Fruit fly (Drosophila melanogaster) whole organism, embryonic: ENCODE data around the gene Crz.
A peak's percentile ranks its signal among the peaks of the same experiment; 100 is the strongest.

Experiments
- Atf3 ChIP-seq: fragments of 200-800 bp; sonication (Bioruptor generic); optimal IDR thresholded peaks from 3 replicates; lab custom pipeline; 2016; ENCODE audit warnings: missing biosample characterization, missing genetic modification characterization
- BEAF-32 ChIP-seq: fragments of 200-800 bp; sonication (Bioruptor generic); optimal IDR thresholded peaks from 3 replicates; lab custom pipeline; 2017; ENCODE audit warnings: missing biosample characterization, missing genetic modification characterization, mild to moderate bottlenecking, moderate library complexity, missing genetic modification reagents
- Blimp-1 ChIP-seq: fragments of 200-800 bp; sonication (Bioruptor generic); optimal IDR thresholded peaks from 3 replicates; lab custom pipeline; 2018; ENCODE audit warnings: missing biosample characterization, missing genetic modification characterization, mild to moderate bottlenecking, moderate library complexity, missing genetic modification reagents
- CG10654 ChIP-seq: fragments of 200-800 bp; sonication (Bioruptor generic); optimal IDR thresholded peaks from 2 replicates; lab custom pipeline; 2016; ENCODE audit warnings: missing biosample characterization, missing genetic modification characterization
- CG11085 ChIP-seq: fragments of 200-800 bp; sonication (Bioruptor generic); IDR thresholded peaks from 2 replicates; pipeline ENCODE4 v1.3.6; 2022; ENCODE audit warnings: missing biosample characterization, missing genetic modification characterization
- CG11723 ChIP-seq: fragments of 200-800 bp; sonication (Bioruptor generic); optimal IDR thresholded peaks from 2 replicates; lab custom pipeline; 2017; ENCODE audit warnings: missing biosample characterization, mild to moderate bottlenecking, missing genetic modification characterization
- CG12071 ChIP-seq: fragments of 200-800 bp; sonication (Bioruptor generic); optimal IDR thresholded peaks from 3 replicates; lab custom pipeline; 2018; ENCODE audit warnings: missing biosample characterization, mild to moderate bottlenecking, missing genetic modification characterization
- CG13287 ChIP-seq: fragments of 200-800 bp; sonication (Bioruptor generic); IDR thresholded peaks from 2 replicates; pipeline ENCODE4 v1.3.6; 2022; ENCODE audit warnings: missing biosample characterization, missing genetic modification characterization; ENCODE audit not compliant: partially characterized antibody
- CG18619 ChIP-seq: fragments of 200-800 bp; sonication (Bioruptor generic); optimal IDR thresholded peaks from 3 replicates; lab custom pipeline; 2017; ENCODE audit warnings: missing biosample characterization, mild to moderate bottlenecking, missing genetic modification characterization
- CG2116 ChIP-seq: fragments of 200-800 bp; sonication (Bioruptor generic); optimal IDR thresholded peaks from 3 replicates; lab custom pipeline; 2018; ENCODE audit warnings: missing biosample characterization, mild to moderate bottlenecking, missing genetic modification characterization
- CG2678 ChIP-seq: fragments of 200-800 bp; sonication (Bioruptor generic); optimal IDR thresholded peaks from 3 replicates; lab custom pipeline; 2019; ENCODE audit warnings: missing biosample characterization, mild to moderate bottlenecking, missing genetic modification characterization, moderate library complexity
- CG30431 ChIP-seq: fragments of 200-800 bp; sonication (Bioruptor generic); optimal IDR thresholded peaks from 2 replicates; lab custom pipeline; 2017; ENCODE audit warnings: missing biosample characterization, missing genetic modification characterization
- CG42726 ChIP-seq: fragments of 200-800 bp; sonication (Bioruptor generic); IDR thresholded peaks from 2 replicates; pipeline ENCODE4 v1.3.6; 2022; ENCODE audit warnings: missing biosample characterization, missing genetic modification characterization; ENCODE audit not compliant: partially characterized antibody
- CG4404 ChIP-seq: fragments of 200-800 bp; sonication (Bioruptor generic); IDR thresholded peaks from 2 replicates; pipeline ENCODE4 v1.3.6; 2022; ENCODE audit warnings: missing biosample characterization, missing genetic modification characterization
- CG4617 ChIP-seq: fragments of 200-800 bp; sonication (Bioruptor generic); optimal IDR thresholded peaks from 3 replicates; lab custom pipeline; 2016; ENCODE audit warnings: missing biosample characterization, missing genetic modification characterization, borderline replicate concordance
- CG4707 ChIP-seq: fragments of 200-800 bp; sonication (Bioruptor generic); optimal IDR thresholded peaks from 2 replicates; lab custom pipeline; 2018; ENCODE audit warnings: missing biosample characterization, mild to moderate bottlenecking, missing genetic modification characterization, moderate library complexity
- CG4854 ChIP-seq: fragments of 200-800 bp; sonication (Bioruptor generic); optimal IDR thresholded peaks from 2 replicates; lab custom pipeline; 2016; ENCODE audit warnings: missing biosample characterization, missing genetic modification characterization, inconsistent platforms
- CG5953 ChIP-seq: fragments of 200-800 bp; sonication (Bioruptor generic); IDR thresholded peaks from 2 replicates; pipeline ENCODE4 v1.3.6; 2022; ENCODE audit warnings: missing biosample characterization, missing genetic modification characterization
- CG6654 ChIP-seq: fragments of 200-800 bp; sonication (Bioruptor generic); optimal IDR thresholded peaks from 2 replicates; lab custom pipeline; 2017; ENCODE audit warnings: missing biosample characterization, mild to moderate bottlenecking, missing genetic modification characterization
- CG6813 ChIP-seq: fragments of 200-800 bp; sonication (Bioruptor generic); optimal IDR thresholded peaks from 2 replicates; lab custom pipeline; 2017; ENCODE audit warnings: missing biosample characterization, missing genetic modification characterization, mild to moderate bottlenecking, moderate library complexity, missing genetic modification reagents
- CG7556 ChIP-seq: fragments of 200-800 bp; sonication (Bioruptor generic); optimal IDR thresholded peaks from 2 replicates; lab custom pipeline; 2017; ENCODE audit warnings: missing biosample characterization, mild to moderate bottlenecking, missing genetic modification characterization
- CG7963 ChIP-seq: fragments of 200-800 bp; sonication (Bioruptor generic); IDR thresholded peaks from 3 replicates; pipeline ENCODE4 v1.3.6; 2022; ENCODE audit warnings: missing biosample characterization, missing genetic modification characterization; ENCODE audit not compliant: partially characterized antibody
- CG8359 ChIP-seq: fragments of 200-800 bp; sonication (Bioruptor generic); optimal IDR thresholded peaks from 2 replicates; lab custom pipeline; 2017; ENCODE audit warnings: missing biosample characterization, mild to moderate bottlenecking, missing genetic modification characterization, borderline replicate concordance
- CG9797 ChIP-seq: fragments of 200-800 bp; sonication (Bioruptor generic); optimal IDR thresholded peaks from 3 replicates; lab custom pipeline; 2018; ENCODE audit warnings: missing biosample characterization, mild to moderate bottlenecking, missing genetic modification characterization
- Dad ChIP-seq: fragments of 200-800 bp; sonication (Bioruptor generic); optimal IDR thresholded peaks from 3 replicates; lab custom pipeline; 2016; ENCODE audit warnings: missing biosample characterization, missing genetic modification characterization
- Elba2 ChIP-seq: fragments of 200-800 bp; sonication (Bioruptor generic); optimal IDR thresholded peaks from 3 replicates; lab custom pipeline; 2016; ENCODE audit warnings: missing biosample characterization, missing genetic modification characterization
- Fer1 ChIP-seq: fragments of 200-800 bp; sonication (Bioruptor generic); optimal IDR thresholded peaks from 2 replicates; lab custom pipeline; 2017; ENCODE audit warnings: missing biosample characterization, mild to moderate bottlenecking, missing genetic modification characterization
- H15 ChIP-seq: fragments of 200-800 bp; sonication (Bioruptor generic); IDR thresholded peaks from 3 replicates; pipeline ENCODE4 v1.3.6; 2022; ENCODE audit warnings: missing biosample characterization, missing genetic modification characterization
- Hr78 ChIP-seq, 2 experiments: fragments of 200-800 bp in 1 of 2; fragments of >200 bp in 1 of 2; sonication (Bioruptor generic) in 1 of 2; optimal IDR thresholded peaks; 2 replicates each; lab custom pipeline; 2017 to 2019; ENCODE audit warnings: missing biosample characterization in 2 of 2, missing genetic modification characterization in 2 of 2, mild to moderate bottlenecking in 1 of 2, moderate library complexity in 1 of 2
- Lim3 ChIP-seq: fragments of 200-800 bp; sonication (Bioruptor generic); IDR thresholded peaks from 2 replicates; pipeline ENCODE4 v1.3.6; 2022; ENCODE audit warnings: missing biosample characterization, missing genetic modification characterization
- MTF-1 ChIP-seq: fragments of 200-800 bp; sonication (Bioruptor generic); optimal IDR thresholded peaks from 2 replicates; lab custom pipeline; 2018; ENCODE audit warnings: missing biosample characterization, mild to moderate bottlenecking, missing genetic modification characterization, borderline replicate concordance
- Med ChIP-seq: fragments of 200-800 bp; sonication (Bioruptor generic); peaks from one replicate; lab custom pipeline; 2016; ENCODE audit warnings: missing biosample characterization, missing genetic modification characterization, mild to moderate bottlenecking, inconsistent platforms, moderate library complexity
- ara ChIP-seq: fragments of 200-800 bp; sonication (Bioruptor generic); IDR thresholded peaks from 2 replicates; pipeline ENCODE4 v1.3.6; 2022; ENCODE audit warnings: missing biosample characterization, missing genetic modification characterization
- ash1 ChIP-seq: fragments of 200-800 bp; sonication (Bioruptor generic); optimal IDR thresholded peaks from 2 replicates; lab custom pipeline; 2018; ENCODE audit warnings: missing biosample characterization, mild to moderate bottlenecking, missing genetic modification characterization
- dmrt11E ChIP-seq: fragments of 200-800 bp; sonication (Bioruptor generic); optimal IDR thresholded peaks from 3 replicates; lab custom pipeline; 2018; ENCODE audit warnings: missing biosample characterization, mild to moderate bottlenecking, missing genetic modification characterization, moderate library complexity
- emc ChIP-seq: fragments of 200-800 bp; sonication (Bioruptor generic); optimal IDR thresholded peaks from 2 replicates; lab custom pipeline; 2016; ENCODE audit warnings: missing biosample characterization, missing genetic modification characterization
- eve ChIP-seq, 2 experiments: fragments of >200 bp; optimal IDR thresholded peaks; 2 replicates each; lab custom pipeline; 2017; ENCODE audit warnings: missing biosample characterization in 2 of 2, missing genetic modification characterization in 2 of 2
- exex ChIP-seq: fragments of 200-800 bp; sonication (Bioruptor generic); optimal IDR thresholded peaks from 4 replicates; lab custom pipeline; 2018; ENCODE audit warnings: missing biosample characterization, mild to moderate bottlenecking, missing genetic modification characterization, moderate library complexity
- hb ChIP-seq: fragments of 200-800 bp; sonication (Bioruptor generic); IDR thresholded peaks from 3 replicates; pipeline ENCODE4 v1.3.6; 2022; ENCODE audit warnings: missing biosample characterization, missing genetic modification characterization; ENCODE audit not compliant: partially characterized antibody
- maf-S ChIP-seq: fragments of 200-800 bp; sonication (Bioruptor generic); optimal IDR thresholded peaks from 2 replicates; lab custom pipeline; 2016; ENCODE audit warnings: missing biosample characterization, missing genetic modification characterization
- nerfin-1 ChIP-seq: fragments of 200-800 bp; sonication (Bioruptor generic); optimal IDR thresholded peaks from 3 replicates; lab custom pipeline; 2019; ENCODE audit warnings: missing biosample characterization, mild to moderate bottlenecking, missing genetic modification characterization, moderate library complexity
- pita ChIP-seq: fragments of 200-800 bp; sonication (Bioruptor generic); optimal IDR thresholded peaks from 2 replicates; lab custom pipeline; 2017; ENCODE audit warnings: missing biosample characterization, mild to moderate bottlenecking, missing genetic modification characterization
- rib ChIP-seq: fragments of 200-800 bp; sonication (Bioruptor generic); IDR thresholded peaks from 2 replicates; pipeline ENCODE4 v1.3.6; 2022; ENCODE audit warnings: missing biosample characterization, missing genetic modification characterization
- sc ChIP-seq, 3 experiments: fragments of >200 bp in 2 of 3; fragments of 200-800 bp in 1 of 3; sonication (Bioruptor generic) in 1 of 3; optimal IDR thresholded peaks; 2 replicates in 2 of 3; 3 replicates in 1 of 3; lab custom pipeline; 2017; ENCODE audit warnings: mild to moderate bottlenecking in 1 of 3, missing biosample characterization in 1 of 3, missing genetic modification characterization in 1 of 3, missing genetic modification reagents in 1 of 3
- sqz ChIP-seq: fragments of 200-800 bp; sonication (Bioruptor generic); optimal IDR thresholded peaks from 3 replicates; lab custom pipeline; 2018; ENCODE audit warnings: missing biosample characterization, mild to moderate bottlenecking, missing genetic modification characterization
- vfl ChIP-seq: fragments of 200-800 bp; sonication (Bioruptor generic); optimal IDR thresholded peaks from 2 replicates; lab custom pipeline; 2016; ENCODE audit warnings: missing biosample characterization, missing genetic modification characterization
- zen ChIP-seq: fragments of 200-800 bp; sonication (Bioruptor generic); optimal IDR thresholded peaks from 3 replicates; lab custom pipeline; 2018; ENCODE audit warnings: missing biosample characterization, mild to moderate bottlenecking, missing genetic modification characterization, moderate library complexity

Gene Crz

DNA sequence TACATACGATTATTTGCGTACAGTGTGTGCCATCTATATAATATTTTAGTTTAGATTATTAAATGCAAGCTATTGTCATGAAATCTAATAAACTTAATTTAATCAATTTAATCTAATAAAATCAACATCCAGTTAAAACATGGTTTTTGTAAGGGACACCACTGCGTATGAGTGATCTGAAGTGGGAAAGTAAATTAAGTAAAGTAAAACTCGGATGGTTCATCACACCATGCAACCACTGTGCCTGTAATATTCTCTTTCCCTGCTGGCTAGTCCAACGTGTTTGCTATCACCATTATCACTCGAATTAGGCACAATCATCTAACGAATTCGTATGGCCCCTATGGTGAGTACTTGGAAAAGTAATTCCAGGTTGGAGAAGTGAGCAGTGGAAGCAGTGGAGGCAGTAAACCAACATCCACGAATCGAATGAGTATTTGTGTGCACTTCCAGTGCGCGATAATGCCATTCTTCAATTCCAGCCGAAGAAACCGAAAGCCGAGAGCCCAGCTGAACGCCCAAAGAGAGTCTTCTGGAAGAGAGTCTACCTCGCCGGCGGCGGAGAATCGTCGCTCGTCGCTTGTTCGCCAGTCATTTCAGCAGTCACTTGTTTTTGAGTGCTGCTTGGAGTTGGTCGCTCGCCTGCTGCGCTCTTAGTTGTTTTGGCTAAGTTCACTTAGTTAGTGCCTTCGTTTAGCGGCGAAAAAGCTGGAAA is 25.8 kb upstream of the Crz start, which contains the start of gene red (continued):
- TF ChIP-seq CG12071 (GFP tag; lab: Kevin White, UChicago) (peak; percentile 65), maf-S (GFP tag; lab: Kevin White, UChicago) (peak; percentile 8), CG2116 (GFP tag; lab: Kevin White, UChicago) (peak; percentile 24), CG11723 (peak; percentile 61), pita (GFP tag; lab: Kevin White, UChicago) (no peak), CG11085 (GFP tag; lab: Robert Waterston, UW) (0 out of 2 replicates have a peak, but pooled peaks have one; percentile 38), Fer1 (peak; percentile 85), dmrt11E (tag; lab: Kevin White, UChicago) (peak; percentile 15), CG2678 (tag; lab: Kevin White, UChicago) (peak; percentile 90), Atf3 (no peak), CG6813 (GFP tag; lab: Kevin White, UChicago) (peak; percentile 80), exex (tag; lab: Kevin White, UChicago) (peak; percentile 96), ara (peak; percentile 66), CG7963 (GFP tag; lab: Robert Waterston, UW) (no peak), H15 (GFP tag; lab: Robert Waterston, UW) (no peak; the same call in 2 of the 3 replicates), CG42726 (GFP tag; lab: Robert Waterston, UW) (no peak), CG30431 (GFP tag; lab: Kevin White, UChicago) (peak; percentile 39), ash1 (GFP tag; lab: Kevin White, UChicago) (no peak), hb (GFP tag; lab: Robert Waterston, UW) (no peak), CG5953 (peak; percentile 42; the same call in 1 of the 2 replicates), zen (no peak), CG4617 (GFP tag; lab: Kevin White, UChicago) (no peak), CG7556 (GFP tag; lab: Kevin White, UChicago) (peak; percentile 79), CG4404 (GFP tag; lab: Robert Waterston, UW) (peak; percentile 44; the same call in 1 of the 2 replicates), nerfin-1 (tag; lab: Kevin White, UChicago) (peak; percentile 55), Lim3 (GFP tag; lab: Robert Waterston, UW) (peak; percentile 39; the same call in 1 of the 2 replicates), CG9797 (GFP tag; lab: Kevin White, UChicago) (no peak), CG8359 (GFP tag; lab: Kevin White, UChicago) (no peak), vfl (no peak), Hr78 (GFP tag; optimal IDR thresholded peaks at IDR 0.05; lab: Kevin White, UChicago) (peak in 1 of 2 experiments; percentile 3), sc (optimal IDR thresholded peaks at IDR 0.05; lab: Kevin White, UChicago) (no peak), sc (GFP tag; optimal IDR thresholded peaks at IDR 0.05; lab: Kevin White, UChicago) (no peak), Blimp-1 (GFP tag; lab: Kevin White, UChicago) (peak; percentile 72), BEAF-32 (GFP tag; lab: Kevin White, UChicago) (no peak), CG4854 (GFP tag; lab: Kevin White, UChicago) (peak; percentile 34), CG4707 (GFP tag; lab: Kevin White, UChicago) (no peak), rib (no peak; the same call in 1 of the 2 replicates), emc (GFP tag; lab: Kevin White, UChicago) (peak; percentile 30), Elba2 (no peak), Dad (GFP tag; lab: Kevin White, UChicago) (peak; percentile 28), CG10654 (GFP tag; lab: Kevin White, UChicago) (peak; percentile 14), sqz (GFP tag; lab: Kevin White, UChicago) (peak; percentile 47), MTF-1 (GFP tag; lab: Kevin White, UChicago) (peak; percentile 44), eve (GFP tag; optimal IDR thresholded peaks at IDR 0.05; lab: Kevin White, UChicago) (peak in 1 of 2 experiments; percentile 89), CG13287 (peak; percentile 13; the same call in 1 of the 2 replicates), CG6654 (GFP tag; lab: Kevin White, UChicago) (no peak), CG18619 (GFP tag; lab: Kevin White, UChicago) (peak; percentile 78), Med (GFP tag; lab: Kevin White, UChicago) (peak; percentile 86)
